Worm (Caenorhabditis elegans): ENCODE data around the gene ZC204.14.

- TF ChIP-seq R02D3.7 (tag; optimal IDR thresholded peaks at IDR 0.05): no peak
- no peak for TF ChIP-seq nhr-43 (tag; optimal IDR thresholded peaks at IDR 0.05; ENCODE audit: poor library complexity, severe bottlenecking)
These were observed 26.1 kb upstream of the ZC204.14 start, which contains the start of the genes fbxb-18 and fbxb-19 for ce11 chrII:1688813-1689212.
